Worm (Caenorhabditis elegans) whole organism, mixed stage, embryonic: ENCODE measurements around the gene cyp-33A1.

Source experiments
- blmp-1 ChIP-seq: fragments of 150-350 bp; optimal IDR thresholded peaks from 2 replicates; lab custom pipeline; 2014; ENCODE audit warnings: missing biosample characterization, missing genetic modification characterization
- ces-1 ChIP-seq: fragments of 150-350 bp; optimal IDR thresholded peaks from 2 replicates; lab custom pipeline; 2014; ENCODE audit warnings: missing biosample characterization, missing genetic modification reagents, missing genetic modification characterization
- lin-13 ChIP-seq: fragments of 150-350 bp; optimal IDR thresholded peaks from 2 replicates; lab custom pipeline; 2014; ENCODE audit warnings: missing biosample characterization, missing genetic modification characterization
- mls-2 ChIP-seq: sonication (generic microtip); optimal IDR thresholded peaks from 2 replicates; lab custom pipeline; 2016; ENCODE audit warnings: mild to moderate bottlenecking, missing genetic modification characterization, moderate library complexity, missing compliant biosample characterization
- nhr-2 ChIP-seq: fragments of 150-350 bp; optimal IDR thresholded peaks from 2 replicates; lab custom pipeline; 2014; ENCODE audit warnings: missing biosample characterization, missing genetic modification characterization
- nhr-237 ChIP-seq: fragments of 150-350 bp; optimal IDR thresholded peaks from 2 replicates; lab custom pipeline; 2014; ENCODE audit warnings: missing biosample characterization, missing genetic modification characterization
- nhr-76 ChIP-seq: sonication (generic microtip); optimal IDR thresholded peaks from 2 replicates; lab custom pipeline; 2017; ENCODE audit warnings: missing biosample characterization, missing genetic modification characterization
- pha-4 ChIP-seq: fragments of 150-350 bp; optimal IDR thresholded peaks from 2 replicates; lab custom pipeline; 2018; ENCODE audit warnings: missing biosample characterization, missing genetic modification reagents, missing genetic modification characterization
- snpc-4 ChIP-seq: fragments of 150-350 bp; optimal IDR thresholded peaks from 2 replicates; lab custom pipeline; 2014; ENCODE audit warnings: missing biosample characterization, missing genetic modification characterization

DNA sequence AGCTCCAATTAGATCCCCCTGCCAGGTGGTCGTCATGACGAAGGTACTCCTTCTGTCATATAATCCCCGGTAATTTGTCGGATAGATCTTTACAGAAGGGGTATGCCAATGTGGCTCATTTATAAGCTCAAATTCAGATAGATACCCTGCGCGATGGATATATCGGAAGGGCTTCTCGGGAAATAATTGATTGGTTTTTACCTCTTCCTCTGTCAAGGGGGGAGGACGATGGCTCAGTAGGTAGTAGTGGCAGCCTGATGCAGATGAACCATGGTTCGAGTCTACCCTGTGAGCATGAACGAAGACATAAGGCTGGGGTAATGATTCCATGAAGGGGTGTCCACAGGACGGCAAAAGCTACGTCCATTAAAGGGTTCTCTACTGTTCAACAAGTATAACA, 34.1 kb downstream of the cyp-33A1 start:
- TF ChIP-seq nhr-2 (tag; lab: Kevin White, UChicago) (no peak), pha-4 (tag; lab: Kevin White, UChicago) (no peak), lin-13 (no peak), snpc-4 (tag; lab: Kevin White, UChicago) (no peak), blmp-1 (no peak), nhr-76 (tag; lab: Kevin White, UChicago) (no peak), ces-1 (GFP tag; lab: Kevin White, UChicago) (no peak), nhr-237 (tag; lab: Kevin White, UChicago) (no peak), mls-2 (no peak)
